Worm (Caenorhabditis elegans): ENCODE measurements around the gene clh-2.

Gene clh-2

ce11 chrII:11347878-11348556, 3.7 kb upstream of the clh-2 start, which contains the start of the genes B0491.6 and pigm-1 (continued):
- no peak for TF ChIP-seq tbx-9 (tag; optimal IDR thresholded peaks at IDR 0.05; ENCODE audit: borderline replicate concordance)
- TF ChIP-seq rpc-1 (optimal IDR thresholded peaks at IDR 0.05): no peak
- TF ChIP-seq rpc-1 (tag; optimal IDR thresholded peaks at IDR 0.05): no peak
- TF ChIP-seq mes-4 (tag; optimal IDR thresholded peaks at IDR 0.05): no peak
- TF ChIP-seq hlh-26 (GFP tag; conservative IDR thresholded peaks at IDR 0.05): no peak
- no peak for TF ChIP-seq ceh-91 (GFP tag; IDR thresholded peaks at IDR 0.05)
- TF ChIP-seq nfya-2 (GFP tag; IDR thresholded peaks at IDR 0.05): no peak
- TF ChIP-seq mcd-1 (GFP tag; IDR thresholded peaks at IDR 0.05): peak; percentile 61; the same call in 1 of the 2 replicates
- TF ChIP-seq egl-18 (GFP tag; IDR thresholded peaks at IDR 0.05): no peak
- TF ChIP-seq attf-3 (GFP tag; conservative IDR thresholded peaks at IDR 0.05): no peak
- peak; percentile 42 for TF ChIP-seq nhr-80 (tag; optimal IDR thresholded peaks at IDR 0.05)
- no peak for TF ChIP-seq gei-17 (GFP tag; optimal IDR thresholded peaks at IDR 0.05)
- peak; percentile 70 for TF ChIP-seq K12H6.12 (tag; optimal IDR thresholded peaks at IDR 0.05)
- no peak for TF ChIP-seq madf-3 (GFP tag; IDR thresholded peaks at IDR 0.05)
- no peak for TF ChIP-seq nhr-27 (tag; optimal IDR thresholded peaks at IDR 0.05)
- no peak for TF ChIP-seq K11D2.4 (GFP tag; IDR thresholded peaks at IDR 0.05)
- no peak for TF ChIP-seq ztf-28 (GFP tag; IDR thresholded peaks at IDR 0.05)
- TF ChIP-seq him-1 (tag; optimal IDR thresholded peaks at IDR 0.05): no peak
- no peak for TF ChIP-seq sdz-38 (tag; optimal IDR thresholded peaks at IDR 0.05)
- TF ChIP-seq hlh-12 (tag; optimal IDR thresholded peaks at IDR 0.05): no peak
- no peak for TF ChIP-seq bed-1 (GFP tag; IDR thresholded peaks at IDR 0.05)
- no peak for TF ChIP-seq mxl-1 (tag; optimal IDR thresholded peaks at IDR 0.05)
- no peak for TF ChIP-seq die-1 (tag; optimal IDR thresholded peaks at IDR 0.05)
- no peak for TF ChIP-seq atf-7 (tag; optimal IDR thresholded peaks at IDR 0.05)
- no peak for TF ChIP-seq F55B11.4 (tag; optimal IDR thresholded peaks at IDR 0.05; ENCODE audit: borderline replicate concordance, insufficient read depth)
- no peak for TF ChIP-seq unc-62 (GFP tag; optimal IDR thresholded peaks at IDR 0.05)
- no peak for TF ChIP-seq dpl-1 (GFP tag; optimal IDR thresholded peaks at IDR 0.05)
- TF ChIP-seq B0336.3 (GFP tag; IDR thresholded peaks at IDR 0.05): no peak
- no peak for TF ChIP-seq F23B12.7 (tag; optimal IDR thresholded peaks at IDR 0.05; ENCODE audit: insufficient read depth)
- TF ChIP-seq sptf-2 (GFP tag; optimal IDR thresholded peaks at IDR 0.05): no peak
- TF ChIP-seq madf-6 (GFP tag; IDR thresholded peaks at IDR 0.05): peak; percentile 12; the same call in 1 of the 2 replicates
- TF ChIP-seq F37B4.10 (GFP tag; IDR thresholded peaks at IDR 0.05): no peak
- no peak for TF ChIP-seq T26A5.8 (tag; optimal IDR thresholded peaks at IDR 0.05)
- TF ChIP-seq lsl-1 (GFP tag; optimal IDR thresholded peaks at IDR 0.05): no peak
- peak; percentile 12 for TF ChIP-seq snpc-4 (GFP tag; optimal IDR thresholded peaks at IDR 0.05)
- TF ChIP-seq snpc-4 (tag; optimal IDR thresholded peaks at IDR 0.05): peak in 3 of 4 experiments; percentile 19 to 53 (median 50)
- TF ChIP-seq hrde-1 (tag; optimal IDR thresholded peaks at IDR 0.05; ENCODE audit: borderline replicate concordance): no peak
- TF ChIP-seq F49E8.2 (tag; optimal IDR thresholded peaks at IDR 0.05; ENCODE audit: insufficient read depth): no peak
- TF ChIP-seq C06A6.2 (GFP tag; conservative IDR thresholded peaks at IDR 0.05): no peak
- 0 out of 2 replicates have a peak, but pooled peaks have one; percentile 10 for TF ChIP-seq lir-1 (GFP tag; conservative IDR thresholded peaks at IDR 0.05)
- peak; percentile 53 for TF ChIP-seq dox-1 (GFP tag; IDR thresholded peaks at IDR 0.05)
- no peak for TF ChIP-seq egrh-3 (GFP tag; IDR thresholded peaks at IDR 0.05)
- no peak for TF ChIP-seq lag-1 (GFP tag; IDR thresholded peaks at IDR 0.05)
- no peak for TF ChIP-seq let-607 (tag; optimal IDR thresholded peaks at IDR 0.05)
- no peak for TF ChIP-seq tlf-1 (GFP tag; optimal IDR thresholded peaks at IDR 0.05)
- peak; percentile 94 for TF ChIP-seq hmg-1.2 (GFP tag; IDR thresholded peaks at IDR 0.05)
- no peak for TF ChIP-seq lsy-27 (tag; optimal IDR thresholded peaks at IDR 0.05; ENCODE audit: borderline replicate concordance, insufficient read depth)
- TF ChIP-seq ama-1 (optimal IDR thresholded peaks at IDR 0.05): no peak
- TF ChIP-seq ama-1 (GFP tag; optimal IDR thresholded peaks at IDR 0.05): no peak
